Fruit fly (Drosophila melanogaster): Measurements from ENCODE around the gene Dcr-1.

Dcr-1 gene

dm6 chr3R:22727857-22728256 lies 13.0 kb downstream of the Dcr-1 start (continued):
- no peak for TF ChIP-seq CG13424 (tag; optimal IDR thresholded peaks at IDR 0.05)
- TF ChIP-seq CG3163 (GFP tag; optimal IDR thresholded peaks at IDR 0.05): no peak
- TF ChIP-seq slbo (GFP tag; IDR thresholded peaks at IDR 0.05): 0 out of 2 replicates have a peak, but pooled peaks have one; percentile 11
- no peak for TF ChIP-seq CG17612 (GFP tag; IDR thresholded peaks at IDR 0.05)
- no peak for TF ChIP-seq CG31365 (tag; optimal IDR thresholded peaks at IDR 0.05)
- TF ChIP-seq chn (GFP tag; optimal IDR thresholded peaks at IDR 0.05): no peak
- no peak for TF ChIP-seq toy (GFP tag; IDR thresholded peaks at IDR 0.05)
- TF ChIP-seq Dp (GFP tag; optimal IDR thresholded peaks at IDR 0.05): no peak
- no peak for TF ChIP-seq Opbp (GFP tag; IDR thresholded peaks at IDR 0.05; ENCODE audit: partially characterized antibody)
- peak; percentile 84 for TF ChIP-seq Ets65A (GFP tag)
- TF ChIP-seq CG2199 (GFP tag; IDR thresholded peaks at IDR 0.05): no peak
- no peak for TF ChIP-seq ftz-f1 (GFP tag; optimal IDR thresholded peaks at IDR 0.05)
- TF ChIP-seq repo (GFP tag; optimal IDR thresholded peaks at IDR 0.05): no peak
- TF ChIP-seq CG34376 (GFP tag; optimal IDR thresholded peaks at IDR 0.05): no peak
- no peak for TF ChIP-seq BEAF-32 (GFP tag; optimal IDR thresholded peaks at IDR 0.05)
- TF ChIP-seq ATbp (GFP tag; optimal IDR thresholded peaks at IDR 0.05): no peak
- no peak for TF ChIP-seq CG33557 (GFP tag; optimal IDR thresholded peaks at IDR 0.05)
- peak; percentile 3 for TF ChIP-seq Hmr (GFP tag; optimal IDR thresholded peaks at IDR 0.05)
- no peak for TF ChIP-seq Sox102F (GFP tag; optimal IDR thresholded peaks at IDR 0.05)
- TF ChIP-seq CG10959 (GFP tag; IDR thresholded peaks at IDR 0.05): no peak
- peak; percentile 73 for TF ChIP-seq Ptx1 (GFP tag; IDR thresholded peaks at IDR 0.05)
- TF ChIP-seq CG10654 (GFP tag; optimal IDR thresholded peaks at IDR 0.05): no peak
- TF ChIP-seq HLH4C (GFP tag; IDR thresholded peaks at IDR 0.05; ENCODE audit: partially characterized antibody): no peak
- TF ChIP-seq HLH54F (GFP tag; optimal IDR thresholded peaks at IDR 0.05): no peak
- TF ChIP-seq seq (GFP tag; IDR thresholded peaks at IDR 0.05): no peak
- TF ChIP-seq h (optimal IDR thresholded peaks at IDR 0.05): no peak
- no peak for TF ChIP-seq CG18599 (GFP tag; optimal IDR thresholded peaks at IDR 0.05)
- TF ChIP-seq NC2α (GFP tag; optimal IDR thresholded peaks at IDR 0.05): no peak
- TF ChIP-seq CG3995 (GFP tag; optimal IDR thresholded peaks at IDR 0.05): no peak
- no peak for TF ChIP-seq Lim3 (GFP tag; IDR thresholded peaks at IDR 0.05)
- TF ChIP-seq CG16863 (GFP tag; optimal IDR thresholded peaks at IDR 0.05): no peak
- no peak for TF ChIP-seq tx (GFP tag; optimal IDR thresholded peaks at IDR 0.05)
- TF ChIP-seq Neu2 (GFP tag; optimal IDR thresholded peaks at IDR 0.05; ENCODE audit: borderline replicate concordance): no peak
- no peak for TF ChIP-seq Bgb (GFP tag; IDR thresholded peaks at IDR 0.05; ENCODE audit: partially characterized antibody)
- TF ChIP-seq Fer2 (tag; optimal IDR thresholded peaks at IDR 0.05): no peak
- TF ChIP-seq stc (GFP tag; IDR thresholded peaks at IDR 0.05): peak; percentile 66
- no peak for TF ChIP-seq pnt (GFP tag; optimal IDR thresholded peaks at IDR 0.05)
- TF ChIP-seq Dll (GFP tag; IDR thresholded peaks at IDR 0.05; ENCODE audit: partially characterized antibody): no peak
- no peak for TF ChIP-seq CG18764 (GFP tag; optimal IDR thresholded peaks at IDR 0.05)
- TF ChIP-seq CG11247 (GFP tag; IDR thresholded peaks at IDR 0.05): 0 out of 2 replicates have a peak, but pooled peaks have one; percentile 27

- peak in 1 of 2 experiments; percentile 70 for TF ChIP-seq Eip74EF (GFP tag; optimal IDR thresholded peaks at IDR 0.05)
- peak; percentile 71 for TF ChIP-seq cg (GFP tag; optimal IDR thresholded peaks at IDR 0.05)
- peak; percentile 41 for TF ChIP-seq nerfin-1 (tag; optimal IDR thresholded peaks at IDR 0.05)
- peak; percentile 28 for TF ChIP-seq sd (tag; optimal IDR thresholded peaks at IDR 0.05)
- TF ChIP-seq CG9215 (GFP tag; IDR thresholded peaks at IDR 0.05): no peak
- TF ChIP-seq hb (GFP tag; IDR thresholded peaks at IDR 0.05; ENCODE audit: partially characterized antibody): no peak
- no peak for TF ChIP-seq Ravus (GFP tag; IDR thresholded peaks at IDR 0.05)
- TF ChIP-seq salm (tag; optimal IDR thresholded peaks at IDR 0.05): no peak
- TF ChIP-seq br (optimal IDR thresholded peaks at IDR 0.05): no peak
- no peak for TF ChIP-seq pros (GFP tag; optimal IDR thresholded peaks at IDR 0.05)
- TF ChIP-seq Kr (GFP tag; optimal IDR thresholded peaks at IDR 0.05): no peak
- no peak for TF ChIP-seq Hr39 (optimal IDR thresholded peaks at IDR 0.05)
- TF ChIP-seq tup (GFP tag; optimal IDR thresholded peaks at IDR 0.05): no peak
- TF ChIP-seq Dip3 (GFP tag; optimal IDR thresholded peaks at IDR 0.05): no peak
- TF ChIP-seq Adf1 (GFP tag; IDR thresholded peaks at IDR 0.05): no peak
These were observed 13.4 kb downstream of the Dcr-1 start for dm6 chr3R:22727456-22727833.
